Worm (Caenorhabditis elegans): ENCODE results near the gene str-177.

ce11 chrV:9224377-9224776, 25.6 kb upstream of the str-177 start:
- TF ChIP-seq cog-1 (tag; optimal IDR thresholded peaks at IDR 0.05) (no peak), ztf-23 (GFP tag; IDR thresholded peaks at IDR 0.05) (no peak), ref-1 (GFP tag; conservative IDR thresholded peaks at IDR 0.05) (no peak), klf-2 (GFP tag; conservative IDR thresholded peaks at IDR 0.05) (no peak)
